Worm (Caenorhabditis elegans): ENCODE results near the gene mtg-1.
A peak's percentile ranks its signal among the peaks of the same experiment; 100 is the strongest.

Gene mtg-1

DNA sequence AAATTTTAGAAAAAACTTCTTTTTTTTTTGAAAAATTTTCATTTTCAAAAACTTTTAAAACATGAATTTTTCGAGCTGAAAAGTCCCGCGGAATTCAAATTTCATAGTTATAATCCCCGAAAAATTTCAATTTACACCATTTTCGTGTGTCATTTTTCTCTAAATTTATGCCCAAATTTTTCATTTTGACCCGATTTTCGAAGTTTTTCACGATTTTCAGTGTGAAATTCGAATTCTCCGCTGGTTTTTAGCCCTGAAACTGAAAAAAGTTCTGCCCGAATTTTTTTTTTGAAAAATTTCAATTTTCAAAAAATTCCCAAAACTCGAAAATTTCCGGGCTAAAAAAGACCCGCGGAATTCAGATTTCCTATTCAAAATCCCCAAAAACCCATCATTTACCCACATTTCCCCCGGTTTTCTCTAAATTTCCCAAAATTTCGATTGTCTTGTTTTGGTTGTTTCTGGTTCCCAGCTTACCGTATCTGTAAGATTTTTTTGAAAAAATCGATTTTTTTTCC lies 24.8 kb upstream of the mtg-1 start (continued):
- TF ChIP-seq Y95B8A.8 (GFP tag; IDR thresholded peaks at IDR 0.05): no peak
- no peak for TF ChIP-seq Y53F4B.3 (GFP tag; IDR thresholded peaks at IDR 0.05)
- no peak for TF ChIP-seq fkh-3 (tag; optimal IDR thresholded peaks at IDR 0.05)
- TF ChIP-seq mcd-1 (GFP tag; IDR thresholded peaks at IDR 0.05): 0 out of 2 replicates have a peak, but pooled peaks have one; percentile 5
- no peak for TF ChIP-seq lir-1 (GFP tag; conservative IDR thresholded peaks at IDR 0.05)
- TF ChIP-seq him-1 (tag; optimal IDR thresholded peaks at IDR 0.05): peak; percentile 60
- TF ChIP-seq ceh-27 (GFP tag; optimal IDR thresholded peaks at IDR 0.05): no peak
- no peak for TF ChIP-seq mes-4 (tag; optimal IDR thresholded peaks at IDR 0.05)
- TF ChIP-seq ccch-3 (GFP tag; optimal IDR thresholded peaks at IDR 0.05): no peak
- no peak for TF ChIP-seq unc-130 (GFP tag; optimal IDR thresholded peaks at IDR 0.05)
- no peak for TF ChIP-seq T07F8.4 (tag; optimal IDR thresholded peaks at IDR 0.05)
- TF ChIP-seq ceh-58 (GFP tag; IDR thresholded peaks at IDR 0.05): no peak
- no peak for TF ChIP-seq unc-62 (GFP tag; optimal IDR thresholded peaks at IDR 0.05)
- no peak for TF ChIP-seq egl-44 (GFP tag; IDR thresholded peaks at IDR 0.05)
- no peak for TF ChIP-seq cebp-1 (GFP tag; IDR thresholded peaks at IDR 0.05)
- peak; percentile 36 for TF ChIP-seq cebp-1 (tag; optimal IDR thresholded peaks at IDR 0.05)
- no peak for TF ChIP-seq aptf-3 (GFP tag; IDR thresholded peaks at IDR 0.05)
- TF ChIP-seq K12H6.12 (tag; optimal IDR thresholded peaks at IDR 0.05): no peak
- no peak for TF ChIP-seq lin-26 (GFP tag; IDR thresholded peaks at IDR 0.05)
- no peak for TF ChIP-seq Y53G8AR.9 (GFP tag; conservative IDR thresholded peaks at IDR 0.05)
- 0 out of 2 replicates have a peak, but pooled peaks have one; percentile 10 for TF ChIP-seq F33H1.4 (GFP tag; IDR thresholded peaks at IDR 0.05)
- no peak for TF ChIP-seq cebp-2 (GFP tag; IDR thresholded peaks at IDR 0.05)
- TF ChIP-seq attf-6 (GFP tag; IDR thresholded peaks at IDR 0.05): no peak
- no peak for TF ChIP-seq F57C9.4 (tag; optimal IDR thresholded peaks at IDR 0.05)
- no peak for TF ChIP-seq sptf-2 (GFP tag; optimal IDR thresholded peaks at IDR 0.05)
- no peak for TF ChIP-seq sdz-38 (tag; optimal IDR thresholded peaks at IDR 0.05)
- TF ChIP-seq ztf-25 (GFP tag; IDR thresholded peaks at IDR 0.05): no peak
- TF ChIP-seq ztf-22 (GFP tag; optimal IDR thresholded peaks at IDR 0.05): no peak
- no peak for TF ChIP-seq madf-8 (GFP tag; conservative IDR thresholded peaks at IDR 0.05)
- TF ChIP-seq snpc-4 (GFP tag; optimal IDR thresholded peaks at IDR 0.05): no peak
- no peak for TF ChIP-seq snpc-4 (tag; optimal IDR thresholded peaks at IDR 0.05)
- TF ChIP-seq rpc-1 (optimal IDR thresholded peaks at IDR 0.05): no peak
- no peak for TF ChIP-seq rpc-1 (tag; optimal IDR thresholded peaks at IDR 0.05)
- TF ChIP-seq egrh-3 (GFP tag; IDR thresholded peaks at IDR 0.05): no peak
- TF ChIP-seq repo-1 (tag; optimal IDR thresholded peaks at IDR 0.05): peak; percentile 52
- no peak for TF ChIP-seq F22D6.2 (tag; optimal IDR thresholded peaks at IDR 0.05)
- no peak for TF ChIP-seq aptf-2 (GFP tag; conservative IDR thresholded peaks at IDR 0.05)
- TF ChIP-seq K11D2.4 (GFP tag; IDR thresholded peaks at IDR 0.05): no peak
- TF ChIP-seq F39B2.1 (GFP tag; IDR thresholded peaks at IDR 0.05): no peak
- no peak for TF ChIP-seq snpc-1.1 (tag; optimal IDR thresholded peaks at IDR 0.05; ENCODE audit: insufficient read depth)
- no peak for TF ChIP-seq tlf-1 (GFP tag; optimal IDR thresholded peaks at IDR 0.05)
- TF ChIP-seq B0019.2 (GFP tag; conservative IDR thresholded peaks at IDR 0.05): no peak
- TF ChIP-seq nfya-2 (GFP tag; IDR thresholded peaks at IDR 0.05): 0 out of 2 replicates have a peak, but pooled peaks have one; percentile 28

Data from whole organism, young adult.